Fruit fly (Drosophila melanogaster) whole organism, embryonic: ENCODE results near the gene CG14903.

Experiments used
- CG10366 ChIP-seq: fragments of 200-800 bp; sonication (Bioruptor generic); IDR thresholded peaks from 2 replicates; pipeline ENCODE4 v1.3.6; 2022; ENCODE audit warnings: missing biosample characterization, missing genetic modification characterization
- CG1792 ChIP-seq: fragments of 200-800 bp; sonication (Bioruptor generic); optimal IDR thresholded peaks from 2 replicates; lab custom pipeline; 2016; ENCODE audit warnings: missing biosample characterization, missing genetic modification characterization
- CG2889 ChIP-seq: fragments of 200-800 bp; sonication (Bioruptor generic); IDR thresholded peaks from 3 replicates; pipeline ENCODE4 v1.3.6; 2022; ENCODE audit warnings: missing biosample characterization, missing genetic modification characterization
- CG31441 ChIP-seq: fragments of 200-800 bp; sonication (Bioruptor generic); IDR thresholded peaks from 2 replicates; pipeline ENCODE4 v1.3.6; 2022; ENCODE audit warnings: missing biosample characterization, missing genetic modification characterization
- CG3847 ChIP-seq: fragments of 200-800 bp; sonication (Bioruptor generic); IDR thresholded peaks from 2 replicates; pipeline ENCODE4 v1.3.6; 2022; ENCODE audit warnings: missing biosample characterization, missing genetic modification characterization
- CG6254 ChIP-seq: fragments of 200-800 bp; sonication (Bioruptor generic); optimal IDR thresholded peaks from 3 replicates; lab custom pipeline; 2017; ENCODE audit warnings: mild to moderate bottlenecking, missing biosample characterization, missing genetic modification reagents, missing genetic modification characterization
- CG7786 ChIP-seq: fragments of 200-800 bp; sonication (Bioruptor generic); optimal IDR thresholded peaks from 2 replicates; lab custom pipeline; 2016; ENCODE audit warnings: missing biosample characterization, missing genetic modification characterization
- CG7928 ChIP-seq: fragments of 200-800 bp; sonication (Bioruptor generic); optimal IDR thresholded peaks from 2 replicates; lab custom pipeline; 2017; ENCODE audit warnings: missing biosample characterization, mild to moderate bottlenecking, missing genetic modification characterization
- CG8290 ChIP-seq, 3 experiments: fragments of 200-800 bp; sonication (Bioruptor generic); optimal IDR thresholded peaks; 2 replicates each; lab custom pipeline; 2016 to 2019; ENCODE audit warnings: missing biosample characterization in 3 of 3, missing genetic modification characterization in 3 of 3, mild to moderate bottlenecking in 2 of 3, moderate library complexity in 1 of 3
- CG9932 ChIP-seq: fragments of 200-800 bp; sonication (Bioruptor generic); IDR thresholded peaks from 2 replicates; pipeline ENCODE4 v1.3.6; 2022; ENCODE audit warnings: missing biosample characterization, missing genetic modification characterization
- CoRest ChIP-seq: fragments of 200-800 bp; sonication (Bioruptor generic); optimal IDR thresholded peaks from 3 replicates; lab custom pipeline; 2018; ENCODE audit warnings: missing biosample characterization, mild to moderate bottlenecking, missing genetic modification characterization, moderate library complexity
- CrebB ChIP-seq: fragments of 200-800 bp; sonication (Bioruptor generic); optimal IDR thresholded peaks from 3 replicates; lab custom pipeline; 2018; ENCODE audit warnings: missing biosample characterization, mild to moderate bottlenecking, missing genetic modification characterization
- D19B ChIP-seq: fragments of 200-800 bp; sonication (Bioruptor generic); optimal IDR thresholded peaks from 2 replicates; lab custom pipeline; 2017; ENCODE audit warnings: missing biosample characterization, mild to moderate bottlenecking, missing genetic modification characterization
- Dad ChIP-seq: fragments of 200-800 bp; sonication (Bioruptor generic); optimal IDR thresholded peaks from 3 replicates; lab custom pipeline; 2016; ENCODE audit warnings: missing biosample characterization, missing genetic modification characterization
- Elba2 ChIP-seq: fragments of 200-800 bp; sonication (Bioruptor generic); optimal IDR thresholded peaks from 3 replicates; lab custom pipeline; 2016; ENCODE audit warnings: missing biosample characterization, missing genetic modification characterization
- Ets65A ChIP-seq: fragments of 200-800 bp; sonication (Bioruptor generic); peaks from one replicate; lab custom pipeline; 2016; ENCODE audit warnings: missing biosample characterization, missing genetic modification characterization
- Fer3 ChIP-seq: fragments of 200-800 bp; sonication (Bioruptor generic); optimal IDR thresholded peaks from 2 replicates; lab custom pipeline; 2018; ENCODE audit warnings: missing biosample characterization, mild to moderate bottlenecking, missing genetic modification characterization, moderate library complexity
- H2.0 ChIP-seq: fragments of 200-800 bp; sonication (Bioruptor generic); IDR thresholded peaks from 2 replicates; pipeline ENCODE4 v1.3.6; 2022; ENCODE audit warnings: missing biosample characterization, missing genetic modification characterization
- Hey ChIP-seq: fragments of 200-800 bp; sonication (Bioruptor generic); optimal IDR thresholded peaks from 3 replicates; lab custom pipeline; 2018; ENCODE audit warnings: missing biosample characterization, mild to moderate bottlenecking, missing genetic modification characterization
- Hr3 ChIP-seq: fragments of 200-800 bp; sonication (Bioruptor generic); optimal IDR thresholded peaks from 3 replicates; lab custom pipeline; 2016; ENCODE audit warnings: missing biosample characterization, missing genetic modification characterization
- Hsf ChIP-seq: fragments of 200-800 bp; sonication (Bioruptor generic); optimal IDR thresholded peaks from 3 replicates; lab custom pipeline; 2016; ENCODE audit warnings: missing biosample characterization, missing genetic modification characterization
- Kr ChIP-seq: fragments of 200-800 bp; sonication (Bioruptor generic); optimal IDR thresholded peaks from 2 replicates; lab custom pipeline; 2017; ENCODE audit warnings: missing biosample characterization, mild to moderate bottlenecking, missing genetic modification characterization
- Mes4 ChIP-seq: fragments of 200-800 bp; sonication (Bioruptor generic); optimal IDR thresholded peaks from 2 replicates; lab custom pipeline; 2016; ENCODE audit warnings: missing biosample characterization, missing genetic modification characterization
- NK7.1 ChIP-seq: fragments of 200-800 bp; sonication (Bioruptor generic); optimal IDR thresholded peaks from 3 replicates; lab custom pipeline; 2016; ENCODE audit warnings: missing biosample characterization, missing genetic modification characterization
- Neu2 ChIP-seq: fragments of 200-800 bp; sonication (Bioruptor generic); optimal IDR thresholded peaks from 3 replicates; lab custom pipeline; 2016; ENCODE audit warnings: missing biosample characterization, missing genetic modification characterization, borderline replicate concordance
- NfI ChIP-seq: fragments of 200-800 bp; sonication (Bioruptor generic); optimal IDR thresholded peaks from 3 replicates; lab custom pipeline; 2018; ENCODE audit warnings: missing biosample characterization, mild to moderate bottlenecking, missing genetic modification characterization, moderate library complexity
- Ptx1 ChIP-seq: fragments of 200-800 bp; sonication (Bioruptor generic); IDR thresholded peaks from 2 replicates; pipeline ENCODE4 v1.3.6; 2022; ENCODE audit warnings: missing biosample characterization, missing genetic modification characterization
- Ravus ChIP-seq: fragments of 200-800 bp; sonication (Bioruptor generic); IDR thresholded peaks from 2 replicates; pipeline ENCODE4 v1.3.6; 2022; ENCODE audit warnings: missing biosample characterization, missing genetic modification characterization
- Side ChIP-seq: fragments of 200-800 bp; sonication (Bioruptor generic); optimal IDR thresholded peaks from 2 replicates; lab custom pipeline; 2016; ENCODE audit warnings: missing biosample characterization, missing genetic modification characterization
- Sin3A ChIP-seq: fragments of >200 bp; optimal IDR thresholded peaks from 2 replicates; lab custom pipeline; 2018
- Sox102F ChIP-seq: fragments of 200-800 bp; sonication (Bioruptor generic); optimal IDR thresholded peaks from 2 replicates; lab custom pipeline; 2018; ENCODE audit warnings: missing biosample characterization, mild to moderate bottlenecking, missing genetic modification characterization, moderate library complexity
- Xbp1 ChIP-seq: fragments of 200-800 bp; sonication (Bioruptor generic); optimal IDR thresholded peaks from 3 replicates; lab custom pipeline; 2016; ENCODE audit warnings: missing biosample characterization, mild to moderate bottlenecking, missing genetic modification characterization
- ase ChIP-seq: fragments of 200-800 bp; sonication (Bioruptor generic); IDR thresholded peaks from 3 replicates; pipeline ENCODE4 v1.3.6; 2022; ENCODE audit warnings: missing biosample characterization, missing genetic modification characterization
- bbx ChIP-seq: fragments of 200-800 bp; sonication (Bioruptor generic); IDR thresholded peaks from 2 replicates; pipeline ENCODE4 v1.3.6; 2022; ENCODE audit warnings: missing biosample characterization, missing genetic modification characterization; ENCODE audit not compliant: partially characterized antibody
- chm ChIP-seq: fragments of 200-800 bp; sonication (Bioruptor generic); IDR thresholded peaks from 2 replicates; pipeline ENCODE4 v1.3.6; 2022; ENCODE audit warnings: missing biosample characterization, missing genetic modification characterization
- dimm ChIP-seq: fragments of 200-800 bp; sonication (Bioruptor generic); IDR thresholded peaks from 2 replicates; pipeline ENCODE4 v1.3.6; 2022; ENCODE audit warnings: missing biosample characterization, missing genetic modification characterization
- esg ChIP-seq: fragments of 200-800 bp; sonication (Bioruptor generic); conservative IDR thresholded peaks from 2 replicates; pipeline ENCODE4 v1.3.6; 2022; ENCODE audit warnings: missing biosample characterization, missing genetic modification characterization
- eve ChIP-seq, 2 experiments: fragments of >200 bp; optimal IDR thresholded peaks; 2 replicates each; lab custom pipeline; 2017; ENCODE audit warnings: missing biosample characterization in 2 of 2, missing genetic modification characterization in 2 of 2
- eyg ChIP-seq: fragments of 200-800 bp; sonication (Bioruptor generic); optimal IDR thresholded peaks from 3 replicates; lab custom pipeline; 2016; ENCODE audit warnings: missing biosample characterization, missing genetic modification characterization
- fd96Cb ChIP-seq: fragments of 200-800 bp; sonication (Bioruptor generic); optimal IDR thresholded peaks from 2 replicates; lab custom pipeline; 2018; ENCODE audit warnings: missing biosample characterization, mild to moderate bottlenecking, missing genetic modification characterization, moderate library complexity
- gt ChIP-seq: fragments of 200-800 bp; sonication (Bioruptor generic); IDR thresholded peaks from 2 replicates; pipeline ENCODE4 v1.3.6; 2022; ENCODE audit warnings: missing biosample characterization, missing genetic modification characterization
- hkb ChIP-seq, 2 experiments: fragments of 200-800 bp in 1 of 2; fragments of >200 bp in 1 of 2; sonication (Bioruptor generic) in 1 of 2; IDR thresholded peaks in 1 of 2; optimal IDR thresholded peaks in 1 of 2; 2 replicates each; pipeline versions ENCODE4 v1.3.6 to Lab custom; 2017 to 2022; ENCODE audit warnings: missing biosample characterization in 1 of 2, missing genetic modification characterization in 1 of 2
- lab ChIP-seq: fragments of 200-800 bp; sonication (Bioruptor generic); optimal IDR thresholded peaks from 3 replicates; lab custom pipeline; 2017; ENCODE audit warnings: missing biosample characterization, missing genetic modification characterization, mild to moderate bottlenecking, moderate library complexity, missing genetic modification reagents
- lmd ChIP-seq: fragments of 200-800 bp; sonication (Bioruptor generic); IDR thresholded peaks from 2 replicates; pipeline ENCODE4 v1.3.6; 2022; ENCODE audit warnings: missing biosample characterization, missing genetic modification characterization
- pho ChIP-seq: fragments of 200-800 bp; sonication (Bioruptor generic); optimal IDR thresholded peaks from 2 replicates; lab custom pipeline; 2016; ENCODE audit warnings: missing biosample characterization, missing genetic modification characterization
- rib ChIP-seq: fragments of 200-800 bp; sonication (Bioruptor generic); IDR thresholded peaks from 2 replicates; pipeline ENCODE4 v1.3.6; 2022; ENCODE audit warnings: missing biosample characterization, missing genetic modification characterization
- sd ChIP-seq: fragments of 200-800 bp; sonication (Bioruptor generic); optimal IDR thresholded peaks from 3 replicates; lab custom pipeline; 2018; ENCODE audit warnings: missing biosample characterization, mild to moderate bottlenecking, missing genetic modification characterization, moderate library complexity
- so ChIP-seq: fragments of 200-800 bp; sonication (Bioruptor generic); IDR thresholded peaks from 3 replicates; pipeline ENCODE4 v1.3.6; 2022; ENCODE audit warnings: missing biosample characterization, missing genetic modification characterization
- ssp ChIP-seq: fragments of 200-800 bp; sonication (Bioruptor generic); IDR thresholded peaks from 2 replicates; pipeline ENCODE4 v1.3.6; 2022; ENCODE audit warnings: missing biosample characterization, missing genetic modification characterization
- stwl ChIP-seq: fragments of 200-800 bp; sonication (Bioruptor generic); optimal IDR thresholded peaks from 3 replicates; lab custom pipeline; 2018; ENCODE audit warnings: missing biosample characterization, mild to moderate bottlenecking, missing genetic modification characterization, moderate library complexity
- twi ChIP-seq: fragments of 200-800 bp; optimal IDR thresholded peaks from 2 replicates; lab custom pipeline; 2019; ENCODE audit warnings: missing biosample characterization, mild to moderate bottlenecking, missing genetic modification characterization, moderate library complexity

CG14903 gene

DNA sequence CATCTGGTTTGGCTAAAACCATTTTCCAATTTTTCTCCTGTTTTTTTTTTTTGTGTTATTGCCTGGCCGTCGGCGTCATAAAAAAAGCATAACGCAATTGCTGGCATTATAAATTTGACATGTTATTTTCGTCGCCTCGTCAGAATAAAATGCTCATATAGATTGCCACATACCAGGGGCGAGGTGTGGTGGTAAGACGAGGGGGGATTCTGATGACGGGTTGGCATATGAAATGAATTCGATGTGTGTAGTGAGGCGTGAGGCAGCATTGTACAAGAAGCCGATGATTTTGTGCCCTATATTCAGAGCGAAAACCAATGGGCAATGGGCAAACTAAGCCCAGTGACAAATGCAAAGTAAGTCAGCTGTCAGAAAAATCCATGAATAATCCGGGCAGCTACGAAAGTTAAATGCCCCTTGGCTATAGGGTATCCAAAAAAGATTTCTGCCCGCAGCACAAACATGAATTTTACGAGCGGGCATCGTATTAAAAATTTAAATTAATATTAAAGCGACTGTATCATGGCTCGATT is 14.9 kb downstream of the CG14903 start (continued):
- TF ChIP-seq Side (GFP tag; lab: Kevin White, UChicago) = no peak
- TF ChIP-seq fd96Cb (tag; lab: Kevin White, UChicago) = peak; percentile 2
- TF ChIP-seq lab = peak; percentile 66
- no peak for TF ChIP-seq pho (GFP tag; lab: Kevin White, UChicago)
- TF ChIP-seq CG1792 (GFP tag; lab: Kevin White, UChicago) = no peak
- no peak for TF ChIP-seq Hey (tag; lab: Kevin White, UChicago)
- 0 out of 3 replicates have a peak, but pooled peaks have one; percentile 30 for TF ChIP-seq CG2889
- no peak for TF ChIP-seq dimm
- TF ChIP-seq H2.0 (GFP tag; lab: Robert Waterston, UW) = 0 out of 2 replicates have a peak, but pooled peaks have one; percentile 43
- no peak for TF ChIP-seq NK7.1 (GFP tag; lab: Kevin White, UChicago)
- TF ChIP-seq Elba2 (GFP tag; lab: Kevin White, UChicago) = no peak
- peak; percentile 3 for TF ChIP-seq CoRest (tag; lab: Kevin White, UChicago)
- no peak for TF ChIP-seq gt (GFP tag; lab: Robert Waterston, UW)
- no peak for TF ChIP-seq D19B (GFP tag; lab: Kevin White, UChicago)
- no peak for TF ChIP-seq Neu2 (GFP tag; lab: Kevin White, UChicago)
- TF ChIP-seq Fer3 (tag; lab: Kevin White, UChicago) = peak; percentile 1
- peak; percentile 44 for TF ChIP-seq CG3847 (GFP tag; lab: Robert Waterston, UW)
- TF ChIP-seq lmd (GFP tag; lab: Robert Waterston, UW) = peak; percentile 38; the same call in 1 of the 2 replicates
- no peak for TF ChIP-seq Hsf (GFP tag; lab: Kevin White, UChicago)
- TF ChIP-seq Ptx1 (GFP tag; lab: Robert Waterston, UW) = peak; percentile 57
- no peak for TF ChIP-seq Kr (GFP tag; lab: Kevin White, UChicago)
- TF ChIP-seq CrebB (tag; lab: Kevin White, UChicago) = no peak
- TF ChIP-seq CG9932 (GFP tag; lab: Robert Waterston, UW) = peak; percentile 41; the same call in 1 of the 2 replicates
- TF ChIP-seq Hr3 = no peak
- no peak for TF ChIP-seq CG7786 (GFP tag; lab: Kevin White, UChicago)
- TF ChIP-seq CG7928 (GFP tag; lab: Kevin White, UChicago) = no peak
- no peak for TF ChIP-seq esg
- no peak for TF ChIP-seq Ravus (GFP tag; lab: Robert Waterston, UW)
- no peak for TF ChIP-seq eve (GFP tag; optimal IDR thresholded peaks at IDR 0.05; lab: Kevin White, UChicago)
- no peak for TF ChIP-seq stwl
- peak; percentile 39; the same call in 1 of the 2 replicates for TF ChIP-seq CG10366 (GFP tag; lab: Robert Waterston, UW)
- no peak for TF ChIP-seq Dad (GFP tag; lab: Kevin White, UChicago)
- no peak for TF ChIP-seq rib
- TF ChIP-seq Mes4 (GFP tag; lab: Kevin White, UChicago) = no peak
- TF ChIP-seq bbx (GFP tag; lab: Robert Waterston, UW) = no peak
- peak; percentile 24 for TF ChIP-seq Sox102F
- no peak for TF ChIP-seq ssp (GFP tag; lab: Robert Waterston, UW)
- TF ChIP-seq CG6254 (GFP tag; lab: Kevin White, UChicago) = no peak
- no peak for TF ChIP-seq CG31441 (GFP tag; lab: Robert Waterston, UW)
- 0 out of 3 replicates have a peak, but pooled peaks have one; percentile 25 for TF ChIP-seq ase (GFP tag; lab: Robert Waterston, UW)
- no peak for TF ChIP-seq CG8290 (GFP tag; optimal IDR thresholded peaks at IDR 0.05; lab: Kevin White, UChicago)
- TF ChIP-seq CG8290 (tag; optimal IDR thresholded peaks at IDR 0.05; lab: Kevin White, UChicago) = peak in 1 of 2 experiments; percentile 58
- no peak for TF ChIP-seq hkb (optimal IDR thresholded peaks at IDR 0.05; lab: Kevin White, UChicago)
- TF ChIP-seq hkb (GFP tag; IDR thresholded peaks at IDR 0.05; lab: Robert Waterston, UW) = no peak; the same call in 1 of the 2 replicates
- TF ChIP-seq eyg (GFP tag; lab: Kevin White, UChicago) = no peak
- no peak for TF ChIP-seq Xbp1 (GFP tag; lab: Kevin White, UChicago)
- peak; percentile 34 for TF ChIP-seq Ets65A (GFP tag; lab: Kevin White, UChicago)
- peak; percentile 61 for TF ChIP-seq sd (tag; lab: Kevin White, UChicago)
- no peak for TF ChIP-seq NfI (GFP tag; lab: Kevin White, UChicago)
- peak; percentile 47 for TF ChIP-seq chm (GFP tag; lab: Robert Waterston, UW)
- TF ChIP-seq Sin3A (lab: Kevin White, UChicago) = no peak
- TF ChIP-seq twi (tag; lab: Kevin White, UChicago) = no peak
- TF ChIP-seq so (GFP tag; lab: Robert Waterston, UW) = 0 out of 3 replicates have a peak, but pooled peaks have one; percentile 45
